Worm (Caenorhabditis elegans) whole organism, late embryonic: ENCODE results near the gene Y49E10.30.

ENCODE experiments used
- C08G9.2 ChIP-seq: sonication (generic microtip); optimal IDR thresholded peaks from 2 replicates; lab custom pipeline; 2016; ENCODE audit warnings: mild to moderate bottlenecking, missing genetic modification characterization, moderate library complexity, missing compliant biosample characterization
- K09A11.1 ChIP-seq: sonication (generic microtip); optimal IDR thresholded peaks from 2 replicates; lab custom pipeline; 2017; ENCODE audit warnings: antibody characterized with exemption, mild to moderate bottlenecking, missing genetic modification characterization, missing compliant biosample characterization; ENCODE audit not compliant: insufficient read depth
- T23F11.4 ChIP-seq: fragments of 200-800 bp; sonication (Bioruptor generic); optimal IDR thresholded peaks from 2 replicates; lab custom pipeline; 2018; ENCODE audit warnings: mild to moderate bottlenecking, missing genetic modification characterization, missing compliant biosample characterization
- Y22D7AL.16 ChIP-seq: sonication (generic microtip); optimal IDR thresholded peaks from 2 replicates; lab custom pipeline; 2016; ENCODE audit warnings: missing genetic modification characterization, missing compliant biosample characterization
- ahr-1 ChIP-seq: sonication (generic microtip); optimal IDR thresholded peaks from 2 replicates; lab custom pipeline; 2016; ENCODE audit warnings: missing genetic modification characterization, missing compliant biosample characterization
- ama-1 ChIP-seq: fragments of 150-350 bp; optimal IDR thresholded peaks from 2 replicates; lab custom pipeline; 2014
- ceh-14 ChIP-seq: sonication (generic microtip); optimal IDR thresholded peaks from 2 replicates; lab custom pipeline; 2016; ENCODE audit warnings: missing genotype, missing genetic modification characterization, missing compliant biosample characterization
- ceh-18 ChIP-seq: sonication (generic microtip); optimal IDR thresholded peaks from 2 replicates; lab custom pipeline; 2016; ENCODE audit warnings: missing genetic modification characterization, missing compliant biosample characterization
- ceh-24 ChIP-seq: sonication (generic microtip); optimal IDR thresholded peaks from 2 replicates; lab custom pipeline; 2016; ENCODE audit warnings: mild to moderate bottlenecking, missing genetic modification characterization, missing compliant biosample characterization
- ceh-30 ChIP-seq: fragments of 150-350 bp; optimal IDR thresholded peaks from 2 replicates; lab custom pipeline; 2014; ENCODE audit warnings: missing biosample characterization, missing genetic modification characterization
- ceh-31 ChIP-seq: sonication (generic microtip); optimal IDR thresholded peaks from 2 replicates; lab custom pipeline; 2016; ENCODE audit warnings: missing genetic modification characterization, missing compliant biosample characterization
- ceh-34 ChIP-seq: sonication (generic microtip); optimal IDR thresholded peaks from 2 replicates; lab custom pipeline; 2016; ENCODE audit warnings: mild to moderate bottlenecking, missing genetic modification characterization, missing compliant biosample characterization
- ceh-45 ChIP-seq: fragments of 200-800 bp; sonication (Bioruptor generic); IDR thresholded peaks from 2 replicates; pipeline ENCODE4 v1.3.6; 2022; ENCODE audit warnings: missing genetic modification reagents, missing genetic modification characterization, missing compliant biosample characterization
- ceh-9 ChIP-seq: sonication (generic microtip); optimal IDR thresholded peaks from 2 replicates; lab custom pipeline; 2016; ENCODE audit warnings: mild to moderate bottlenecking, missing genetic modification characterization, inconsistent platforms, missing compliant biosample characterization
- dmd-4 ChIP-seq: sonication (generic microtip); optimal IDR thresholded peaks from 2 replicates; lab custom pipeline; 2016; ENCODE audit warnings: borderline replicate concordance, missing genetic modification characterization, missing compliant biosample characterization
- dve-1 ChIP-seq: sonication (generic microtip); optimal IDR thresholded peaks from 2 replicates; lab custom pipeline; 2017; ENCODE audit warnings: antibody characterized with exemption, mild to moderate bottlenecking, missing genetic modification characterization, missing compliant biosample characterization
- elt-2 ChIP-seq: sonication (generic microtip); optimal IDR thresholded peaks from 2 replicates; lab custom pipeline; 2016; ENCODE audit warnings: missing genetic modification reagents, missing genetic modification characterization, missing compliant biosample characterization
- ets-4 ChIP-seq: sonication (generic microtip); optimal IDR thresholded peaks from 2 replicates; lab custom pipeline; 2016; ENCODE audit warnings: missing genetic modification characterization, missing compliant biosample characterization
- fax-1 ChIP-seq: sonication (generic microtip); optimal IDR thresholded peaks from 2 replicates; lab custom pipeline; 2016; ENCODE audit warnings: missing genotype, missing genetic modification characterization, missing compliant biosample characterization
- hlh-30 ChIP-seq: sonication (generic microtip); optimal IDR thresholded peaks from 2 replicates; lab custom pipeline; 2017; ENCODE audit warnings: antibody characterized with exemption, missing genetic modification characterization, missing compliant biosample characterization; ENCODE audit not compliant: insufficient read depth
- hlh-6 ChIP-seq: sonication (generic microtip); optimal IDR thresholded peaks from 2 replicates; lab custom pipeline; 2016; ENCODE audit warnings: missing genotype, missing genetic modification characterization, missing compliant biosample characterization
- madf-2 ChIP-seq: sonication (generic microtip); optimal IDR thresholded peaks from 2 replicates; lab custom pipeline; 2017; ENCODE audit warnings: missing genetic modification characterization, missing compliant biosample characterization
- nfya-1 ChIP-seq: sonication (generic microtip); optimal IDR thresholded peaks from 2 replicates; lab custom pipeline; 2017; ENCODE audit warnings: missing genetic modification characterization, mild to moderate bottlenecking, missing compliant biosample characterization, antibody characterized with exemption, moderate library complexity
- nhr-232 ChIP-seq: sonication (generic microtip); optimal IDR thresholded peaks from 2 replicates; lab custom pipeline; 2016; ENCODE audit warnings: missing genetic modification characterization, missing compliant biosample characterization
- odd-2 ChIP-seq: sonication (generic microtip); optimal IDR thresholded peaks from 2 replicates; lab custom pipeline; 2017; ENCODE audit warnings: antibody characterized with exemption, mild to moderate bottlenecking, missing genetic modification characterization, missing compliant biosample characterization
- pat-9 ChIP-seq: fragments of 200-800 bp; sonication (Bioruptor generic); optimal IDR thresholded peaks from 2 replicates; lab custom pipeline; 2018; ENCODE audit warnings: mild to moderate bottlenecking, missing genetic modification characterization, moderate library complexity, missing compliant biosample characterization
- pax-1 ChIP-seq: fragments of 150-350 bp; optimal IDR thresholded peaks from 2 replicates; lab custom pipeline; 2014; ENCODE audit warnings: missing biosample characterization, missing genetic modification characterization
- pqm-1 ChIP-seq: sonication (generic microtip); optimal IDR thresholded peaks from 2 replicates; lab custom pipeline; 2016; ENCODE audit warnings: missing genetic modification characterization, missing compliant biosample characterization
- pros-1 ChIP-seq: fragments of 150-350 bp; optimal IDR thresholded peaks from 2 replicates; lab custom pipeline; 2014; ENCODE audit warnings: missing biosample characterization, missing genetic modification reagents, missing genetic modification characterization
- ref-2 ChIP-seq: sonication (generic microtip); optimal IDR thresholded peaks from 2 replicates; lab custom pipeline; 2016; ENCODE audit warnings: missing genetic modification characterization, missing compliant biosample characterization
- sdc-2 ChIP-seq: sonication (generic microtip); optimal IDR thresholded peaks from 2 replicates; lab custom pipeline; 2016; ENCODE audit warnings: missing genotype, missing genetic modification characterization, missing compliant biosample characterization
- sox-4 ChIP-seq: sonication (generic microtip); optimal IDR thresholded peaks from 2 replicates; lab custom pipeline; 2017; ENCODE audit warnings: mild to moderate bottlenecking, missing genetic modification characterization, inconsistent platforms, missing compliant biosample characterization
- tbx-2 ChIP-seq: sonication (generic microtip); optimal IDR thresholded peaks from 2 replicates; lab custom pipeline; 2016; ENCODE audit warnings: missing genetic modification characterization, missing compliant biosample characterization
- unc-55 ChIP-seq: sonication (generic microtip); optimal IDR thresholded peaks from 2 replicates; lab custom pipeline; 2017; ENCODE audit warnings: missing biosample characterization, missing genetic modification reagents, missing genetic modification characterization
- zip-5 ChIP-seq: sonication (generic microtip); optimal IDR thresholded peaks from 2 replicates; lab custom pipeline; 2016; ENCODE audit warnings: missing genetic modification characterization, missing compliant biosample characterization

Y49E10.30 gene

ce11 chrIII:12368462-12369306 lies 18.0 kb upstream of the Y49E10.30 start, which contains the start of gene his-72 (continued):
- TF ChIP-seq hlh-30 (tag; lab: Kevin White, UChicago), result peak; percentile 89
- TF ChIP-seq ama-1, result peak; percentile 94

ce11 chrIII:12369476-12369875 lies 17.2 kb upstream of the Y49E10.30 start:
- TF ChIP-seq ahr-1 (tag; lab: Kevin White, UChicago), result no peak
- TF ChIP-seq nfya-1 (tag; lab: Kevin White, UChicago), result peak; percentile 22
- TF ChIP-seq tbx-2 (tag; lab: Kevin White, UChicago), result no peak
- TF ChIP-seq pros-1 (tag; lab: Kevin White, UChicago), result peak; percentile 27
- TF ChIP-seq unc-55, result no peak
- TF ChIP-seq dve-1, result no peak
- no peak for TF ChIP-seq odd-2 (tag; lab: Kevin White, UChicago)
- TF ChIP-seq dmd-4, result no peak
- TF ChIP-seq pax-1 (tag; lab: Kevin White, UChicago), result no peak
- no peak for TF ChIP-seq ceh-18 (tag; lab: Kevin White, UChicago)
- TF ChIP-seq ceh-9 (tag; lab: Kevin White, UChicago), result no peak
- TF ChIP-seq pqm-1, result no peak
- no peak for TF ChIP-seq fax-1 (tag; lab: Kevin White, UChicago)
- TF ChIP-seq ceh-14 (tag; lab: Kevin White, UChicago), result no peak
- no peak for TF ChIP-seq T23F11.4
- peak; percentile 5 for TF ChIP-seq ceh-31
- TF ChIP-seq C08G9.2 (tag; lab: Kevin White, UChicago), result no peak
- TF ChIP-seq sdc-2, result no peak
- no peak for TF ChIP-seq ceh-45
- TF ChIP-seq hlh-30 (tag; lab: Kevin White, UChicago), result no peak
- TF ChIP-seq zip-5, result no peak
- TF ChIP-seq ceh-34, result no peak
- TF ChIP-seq pat-9 (tag; lab: Kevin White, UChicago), result no peak
- TF ChIP-seq ceh-24 (tag; lab: Kevin White, UChicago), result no peak
- TF ChIP-seq, all 69 proteins: peak for 3

ce11 chrIII:12370011-12370506 lies 16.6 kb upstream of the Y49E10.30 start, which contains the start of gene rpt-6:
Gene rpt-6, plus strand, starts transcription at chrIII:12370456.
- TF ChIP-seq nfya-1 (tag; lab: Kevin White, UChicago) (peak; percentile 36), hlh-6 (tag; lab: Kevin White, UChicago) (no peak), K09A11.1 (tag; lab: Kevin White, UChicago) (peak; percentile 30), ceh-30 (tag; lab: Kevin White, UChicago) (no peak), tbx-2 (tag; lab: Kevin White, UChicago) (no peak), sox-4 (tag; lab: Kevin White, UChicago) (no peak), sdc-2 (no peak), elt-2 (tag; lab: Kevin White, UChicago) (no peak)

- TF ChIP-seq sox-4 (tag; lab: Kevin White, UChicago), result no peak
- TF ChIP-seq madf-2, result no peak
- no peak for TF ChIP-seq tbx-2 (tag; lab: Kevin White, UChicago)
- TF ChIP-seq elt-2 (tag; lab: Kevin White, UChicago), result no peak
- no peak for TF ChIP-seq Y22D7AL.16 (tag; lab: Kevin White, UChicago)
- TF ChIP-seq ref-2 (tag; lab: Kevin White, UChicago), result no peak
- no peak for TF ChIP-seq ets-4 (tag; lab: Kevin White, UChicago)
- no peak for TF ChIP-seq nhr-232 (tag; lab: Kevin White, UChicago)
- no peak for TF ChIP-seq ceh-30 (tag; lab: Kevin White, UChicago)
Measured at ce11 chrIII:12372080-12373065, 14.3 kb upstream of the Y49E10.30 start.
